Worm (Caenorhabditis elegans): ENCODE measurements around the gene sra-3.

DNA sequence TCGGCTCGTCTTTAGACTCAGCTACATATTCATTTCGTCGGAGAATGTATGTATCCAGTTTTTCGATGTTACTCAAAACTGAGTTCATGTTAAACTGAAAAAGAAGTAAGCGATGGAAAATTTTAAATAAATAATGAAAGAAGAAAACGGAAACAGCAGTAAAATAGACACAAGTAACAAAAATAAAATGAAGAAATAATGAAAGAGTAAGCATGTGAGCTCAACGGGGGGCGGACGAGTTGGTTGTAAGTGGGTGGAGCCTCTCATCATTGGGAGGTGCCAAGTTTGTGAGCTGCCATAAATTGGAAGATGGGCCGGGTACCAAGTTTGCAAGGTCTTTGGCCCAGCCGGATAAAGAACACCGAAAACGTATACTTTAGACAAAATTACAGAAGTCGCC lies 42.8 kb upstream of the sra-3 start, which contains the start of gene wee-1.1:
- no peak for TF ChIP-seq pha-4 (tag; optimal IDR thresholded peaks at IDR 0.05)
- TF ChIP-seq unc-130 (GFP tag; optimal IDR thresholded peaks at IDR 0.05), result no peak
- TF ChIP-seq athp-1 (tag; optimal IDR thresholded peaks at IDR 0.05), result no peak
- no peak for TF ChIP-seq F52B5.7 (tag; optimal IDR thresholded peaks at IDR 0.05)
- no peak for TF ChIP-seq rec-8 (tag; optimal IDR thresholded peaks at IDR 0.05)
- no peak for TF ChIP-seq efl-1 (GFP tag; optimal IDR thresholded peaks at IDR 0.05)
- no peak for TF ChIP-seq repo-1 (tag; optimal IDR thresholded peaks at IDR 0.05)
- TF ChIP-seq madf-8 (GFP tag; conservative IDR thresholded peaks at IDR 0.05), result no peak
- no peak for TF ChIP-seq K12H6.12 (tag; optimal IDR thresholded peaks at IDR 0.05)
- TF ChIP-seq cebp-2 (GFP tag; IDR thresholded peaks at IDR 0.05), result no peak
- no peak for TF ChIP-seq mxl-1 (tag; optimal IDR thresholded peaks at IDR 0.05)

Data from whole organism, young adult.